Fruit fly (Drosophila melanogaster): ENCODE measurements around the gene CG6171.

The CG6171 gene

dm6 chr3R:15319912-15320746 is 43.5 kb downstream of the CG6171 start, which contains the start of the genes CG6276 and CG44040 (continued):
- TF ChIP-seq insv (GFP tag; optimal IDR thresholded peaks at IDR 0.05) (peak in 1 of 2 experiments; percentile 3), Sox102F (GFP tag; optimal IDR thresholded peaks at IDR 0.05) (peak; percentile 35), CG1024 (GFP tag; IDR thresholded peaks at IDR 0.05) (no peak), amos (GFP tag; IDR thresholded peaks at IDR 0.05; ENCODE audit: partially characterized antibody) (peak; percentile 19; the same call in 1 of the 2 replicates), CG9932 (GFP tag; IDR thresholded peaks at IDR 0.05) (peak; percentile 57), CG33557 (GFP tag; optimal IDR thresholded peaks at IDR 0.05) (no peak), Xrp1 (GFP tag; IDR thresholded peaks at IDR 0.05) (peak; percentile 52; the same call in 1 of the 2 replicates), fru (optimal IDR thresholded peaks at IDR 0.05) (no peak), Hr3 (GFP tag; optimal IDR thresholded peaks at IDR 0.05) (peak; percentile 36), ac (GFP tag; optimal IDR thresholded peaks at IDR 0.05) (no peak), CG4617 (GFP tag; optimal IDR thresholded peaks at IDR 0.05; ENCODE audit: borderline replicate concordance) (peak; percentile 24), dmrt11E (tag; optimal IDR thresholded peaks at IDR 0.05) (no peak), CG12659 (GFP tag; optimal IDR thresholded peaks at IDR 0.05) (peak; percentile 37), al (GFP tag; IDR thresholded peaks at IDR 0.05) (peak; percentile 9; the same call in 1 of the 2 replicates), CG18262 (tag; optimal IDR thresholded peaks at IDR 0.05) (peak; percentile 48), CG4282 (GFP tag; optimal IDR thresholded peaks at IDR 0.05) (no peak), E2f1 (GFP tag; IDR thresholded peaks at IDR 0.05) (0 out of 2 replicates have a peak, but pooled peaks have one; percentile 32), CG13296 (GFP tag; optimal IDR thresholded peaks at IDR 0.05) (peak; percentile 43), sc (optimal IDR thresholded peaks at IDR 0.05) (no peak), sc (GFP tag; optimal IDR thresholded peaks at IDR 0.05) (no peak), Ets65A (GFP tag) (peak; percentile 92), tx (GFP tag; optimal IDR thresholded peaks at IDR 0.05) (peak; percentile 52), CG6765 (GFP tag; optimal IDR thresholded peaks at IDR 0.05) (peak; percentile 73), fd3F (GFP tag; optimal IDR thresholded peaks at IDR 0.05) (peak; percentile 5), CG15514 (GFP tag; optimal IDR thresholded peaks at IDR 0.05) (peak; percentile 99), CG16863 (GFP tag; optimal IDR thresholded peaks at IDR 0.05) (peak; percentile 9), run (tag; optimal IDR thresholded peaks at IDR 0.05) (no peak), CG10267 (tag; optimal IDR thresholded peaks at IDR 0.05) (peak; percentile 13), unc-4 (GFP tag; IDR thresholded peaks at IDR 0.05; ENCODE audit: partially characterized antibody) (no peak), cad (GFP tag; optimal IDR thresholded peaks at IDR 0.05) (no peak), lmd (GFP tag; IDR thresholded peaks at IDR 0.05) (peak; percentile 32; the same call in 1 of the 2 replicates), gsb-n (tag; optimal IDR thresholded peaks at IDR 0.05) (peak; percentile 2), fd96Cb (tag; optimal IDR thresholded peaks at IDR 0.05) (no peak), NfI (GFP tag; optimal IDR thresholded peaks at IDR 0.05) (peak; percentile 44), luna (GFP tag; optimal IDR thresholded peaks at IDR 0.05) (peak; percentile 34), CkIIα-i1 (GFP tag; IDR thresholded peaks at IDR 0.05) (no peak), CoRest (tag; optimal IDR thresholded peaks at IDR 0.05) (peak; percentile 51), hb (GFP tag; IDR thresholded peaks at IDR 0.05; ENCODE audit: partially characterized antibody) (no peak), Mrtf (GFP tag; IDR thresholded peaks at IDR 0.05) (peak; percentile 39; the same call in 1 of the 3 replicates), inv (GFP tag; IDR thresholded peaks at IDR 0.05; ENCODE audit: partially characterized antibody) (no peak), CG7987 (GFP tag; optimal IDR thresholded peaks at IDR 0.05) (no peak), CG4404 (GFP tag; IDR thresholded peaks at IDR 0.05) (peak; percentile 34; the same call in 1 of the 2 replicates), chn (GFP tag; optimal IDR thresholded peaks at IDR 0.05) (peak; percentile 16), sug (tag; optimal IDR thresholded peaks at IDR 0.05) (peak; percentile 49), btn (GFP tag; optimal IDR thresholded peaks at IDR 0.05) (no peak), CG12942 (GFP tag; optimal IDR thresholded peaks at IDR 0.05) (no peak), HHEX (GFP tag; optimal IDR thresholded peaks at IDR 0.05) (peak; percentile 49), Meics (GFP tag; optimal IDR thresholded peaks at IDR 0.05) (peak; percentile 72), CG2129 (GFP tag; IDR thresholded peaks at IDR 0.05; ENCODE audit: partially characterized antibody) (no peak)

Measured in whole organism, embryonic.